Worm (Caenorhabditis elegans): Measurements from ENCODE around the gene M04C3.5.

ce11 chrV:19417836-19418235 lies 31.7 kb upstream of the M04C3.5 start, which contains the start of gene C25F9.15:
- TF ChIP-seq klf-2 (GFP tag; conservative IDR thresholded peaks at IDR 0.05) (no peak), flt-1 (GFP tag; IDR thresholded peaks at IDR 0.05) (no peak), tab-1 (GFP tag; IDR thresholded peaks at IDR 0.05) (no peak), ztf-29 (GFP tag; IDR thresholded peaks at IDR 0.05) (no peak), med-1 (GFP tag; optimal IDR thresholded peaks at IDR 0.05; ENCODE audit: insufficient read depth) (no peak), cog-1 (tag; optimal IDR thresholded peaks at IDR 0.05) (no peak), ref-1 (GFP tag; conservative IDR thresholded peaks at IDR 0.05) (no peak)

Data from whole organism, midembryonic.